Fruit fly (Drosophila melanogaster): Measurements from ENCODE around the gene slou.
A peak's percentile ranks its signal among the peaks of the same experiment; 100 is the strongest.

Gene slou

dm6 chr3R:21601954-21602687, 45.1 kb upstream of the slou start:
- TF ChIP-seq Hr3 (GFP tag; optimal IDR thresholded peaks at IDR 0.05): no peak
- 0 out of 2 replicates have a peak, but pooled peaks have one; percentile 54 for TF ChIP-seq Drgx (GFP tag; IDR thresholded peaks at IDR 0.05)
- TF ChIP-seq CG2202 (tag; optimal IDR thresholded peaks at IDR 0.05): no peak
- TF ChIP-seq Med (GFP tag): peak; percentile 54
- TF ChIP-seq crol (GFP tag; IDR thresholded peaks at IDR 0.05): peak; percentile 83
- TF ChIP-seq fd64A (GFP tag; optimal IDR thresholded peaks at IDR 0.05): no peak
- no peak for TF ChIP-seq hbn (GFP tag; IDR thresholded peaks at IDR 0.05; ENCODE audit: partially characterized antibody)
- no peak for TF ChIP-seq Bdp1 (GFP tag; optimal IDR thresholded peaks at IDR 0.05)
- peak; percentile 23 for TF ChIP-seq nau (GFP tag; optimal IDR thresholded peaks at IDR 0.05)
- no peak for TF ChIP-seq Six4 (GFP tag; optimal IDR thresholded peaks at IDR 0.05)
- no peak for TF ChIP-seq toy (GFP tag; IDR thresholded peaks at IDR 0.05)
- no peak for TF ChIP-seq Antp (GFP tag; optimal IDR thresholded peaks at IDR 0.05)
- TF ChIP-seq CG12769 (tag; optimal IDR thresholded peaks at IDR 0.05): peak; percentile 54
- TF ChIP-seq dysf (GFP tag; IDR thresholded peaks at IDR 0.05): no peak
- TF ChIP-seq CG5245 (GFP tag; optimal IDR thresholded peaks at IDR 0.05): no peak
- peak; percentile 89 for TF ChIP-seq sr (GFP tag; IDR thresholded peaks at IDR 0.05)
- TF ChIP-seq CG31388 (GFP tag; optimal IDR thresholded peaks at IDR 0.05): no peak
- TF ChIP-seq CG30403 (GFP tag; optimal IDR thresholded peaks at IDR 0.05): no peak

- TF ChIP-seq CG11093 (GFP tag; IDR thresholded peaks at IDR 0.05) (no peak), CG4360 (GFP tag; IDR thresholded peaks at IDR 0.05) (peak; percentile 56), E2f1 (GFP tag; IDR thresholded peaks at IDR 0.05) (no peak), ac (GFP tag; optimal IDR thresholded peaks at IDR 0.05) (peak; percentile 26), Drgx (GFP tag; IDR thresholded peaks at IDR 0.05) (peak; percentile 9; the same call in 1 of the 2 replicates), CG3163 (GFP tag; optimal IDR thresholded peaks at IDR 0.05) (no peak), otp (GFP tag; IDR thresholded peaks at IDR 0.05) (no peak), nom (GFP tag; optimal IDR thresholded peaks at IDR 0.05) (peak; percentile 96), CG10431 (GFP tag; optimal IDR thresholded peaks at IDR 0.05) (peak; percentile 51), hb (GFP tag; IDR thresholded peaks at IDR 0.05; ENCODE audit: partially characterized antibody) (no peak), CG10321 (GFP tag; IDR thresholded peaks at IDR 0.05) (peak; percentile 79), crol (GFP tag; IDR thresholded peaks at IDR 0.05) (peak; percentile 31; the same call in 1 of the 2 replicates), ci (GFP tag; IDR thresholded peaks at IDR 0.05) (peak; percentile 40; the same call in 1 of the 3 replicates), Med (GFP tag) (peak; percentile 53), bsh (GFP tag; optimal IDR thresholded peaks at IDR 0.05) (peak in 1 of 2 experiments; percentile 43), trem (tag; optimal IDR thresholded peaks at IDR 0.05) (no peak), hkb (optimal IDR thresholded peaks at IDR 0.05) (no peak), hkb (GFP tag; IDR thresholded peaks at IDR 0.05) (no peak), CG8290 (GFP tag; optimal IDR thresholded peaks at IDR 0.05) (no peak), CG8290 (tag; optimal IDR thresholded peaks at IDR 0.05) (peak in 1 of 2 experiments; percentile 48), CG2199 (GFP tag; IDR thresholded peaks at IDR 0.05) (peak; percentile 83; the same call in 1 of the 3 replicates), tup (GFP tag; optimal IDR thresholded peaks at IDR 0.05) (no peak), CG13624 (GFP tag; optimal IDR thresholded peaks at IDR 0.05) (no peak), CG1832 (GFP tag; optimal IDR thresholded peaks at IDR 0.05) (peak; percentile 75), CG14667 (GFP tag; IDR thresholded peaks at IDR 0.05) (no peak), oc (tag; optimal IDR thresholded peaks at IDR 0.05) (peak; percentile 1), D19A (tag; optimal IDR thresholded peaks at IDR 0.05) (peak; percentile 15), nerfin-1 (tag; optimal IDR thresholded peaks at IDR 0.05) (peak; percentile 67), CG6254 (GFP tag; optimal IDR thresholded peaks at IDR 0.05) (peak; percentile 29), CG14050 (GFP tag; IDR thresholded peaks at IDR 0.05) (no peak), Pdp1 (GFP tag; optimal IDR thresholded peaks at IDR 0.05) (peak in 1 of 2 experiments; percentile 54), sd (tag; optimal IDR thresholded peaks at IDR 0.05) (peak; percentile 83), chm (GFP tag; IDR thresholded peaks at IDR 0.05) (0 out of 2 replicates have a peak, but pooled peaks have one; percentile 47), ems (GFP tag; optimal IDR thresholded peaks at IDR 0.05) (no peak), psq (GFP tag; optimal IDR thresholded peaks at IDR 0.05) (peak; percentile 3)
Observed at dm6 chr3R:21599642-21600041, 42.7 kb upstream of the slou start.

All from whole organism, embryonic.